Worm (Caenorhabditis elegans) whole organism, young adult: ENCODE results near the gene sli-1.

Experiments
- B0261.1 ChIP-seq: sonication (generic microtip); optimal IDR thresholded peaks from 2 replicates; lab custom pipeline; 2016; ENCODE audit warnings: mild to moderate bottlenecking, missing genetic modification characterization, moderate library complexity, missing compliant biosample characterization
- C06A6.2 ChIP-seq: fragments of 200-800 bp; sonication (Bioruptor generic); conservative IDR thresholded peaks from 2 replicates; pipeline ENCODE4 v1.3.6; 2022; ENCODE audit warnings: missing genetic modification characterization, missing compliant biosample characterization
- F23B12.7 ChIP-seq: sonication (generic microtip); optimal IDR thresholded peaks from 2 replicates; lab custom pipeline; 2017; ENCODE audit warnings: missing genetic modification characterization, mild to moderate bottlenecking, missing compliant biosample characterization, antibody characterized with exemption, moderate library complexity; ENCODE audit not compliant: insufficient read depth
- F33H1.4 ChIP-seq: fragments of 200-800 bp; sonication (Bioruptor generic); IDR thresholded peaks from 2 replicates; pipeline ENCODE4 v1.3.6; 2022; ENCODE audit warnings: missing genetic modification reagents, missing genetic modification characterization, missing compliant biosample characterization
- F52B5.7 ChIP-seq: sonication (generic microtip); optimal IDR thresholded peaks from 2 replicates; lab custom pipeline; 2016; ENCODE audit warnings: mild to moderate bottlenecking, missing genetic modification characterization, missing compliant biosample characterization
- F57C9.4 ChIP-seq: sonication (generic microtip); optimal IDR thresholded peaks from 2 replicates; lab custom pipeline; 2017; ENCODE audit warnings: mild to moderate bottlenecking, missing genetic modification characterization, missing compliant biosample characterization
- K11D2.4 ChIP-seq: fragments of 200-800 bp; sonication (Bioruptor generic); IDR thresholded peaks from 2 replicates; pipeline ENCODE4 v1.3.6; 2022; ENCODE audit warnings: missing genetic modification reagents, missing genetic modification characterization, missing compliant biosample characterization
- Y53F4B.3 ChIP-seq: fragments of 200-800 bp; sonication (Bioruptor generic); IDR thresholded peaks from 2 replicates; pipeline ENCODE4 v1.3.6; 2022; ENCODE audit warnings: missing genetic modification reagents, missing genetic modification characterization, missing compliant biosample characterization
- athp-1 ChIP-seq: sonication (generic microtip); optimal IDR thresholded peaks from 2 replicates; lab custom pipeline; 2017; ENCODE audit warnings: mild to moderate bottlenecking, missing genetic modification characterization, missing compliant biosample characterization
- attf-6 ChIP-seq: fragments of 200-800 bp; sonication (Bioruptor generic); IDR thresholded peaks from 2 replicates; pipeline ENCODE4 v1.3.6; 2022; ENCODE audit warnings: missing genetic modification reagents, missing genetic modification characterization, missing compliant biosample characterization
- bed-1 ChIP-seq: fragments of 200-800 bp; sonication (Bioruptor generic); IDR thresholded peaks from 2 replicates; pipeline ENCODE4 v1.3.6; 2022; ENCODE audit warnings: missing genetic modification reagents, missing genetic modification characterization, missing compliant biosample characterization
- ceh-40 ChIP-seq: fragments of 200-800 bp; sonication (Bioruptor generic); IDR thresholded peaks from 2 replicates; pipeline ENCODE4 v1.3.6; 2022; ENCODE audit warnings: missing genetic modification characterization, missing compliant biosample characterization
- ceh-79 ChIP-seq: sonication (generic microtip); optimal IDR thresholded peaks from 2 replicates; lab custom pipeline; 2017; ENCODE audit warnings: mild to moderate bottlenecking, missing genetic modification characterization, missing compliant biosample characterization
- ceh-91 ChIP-seq: fragments of 200-800 bp; sonication (Bioruptor generic); IDR thresholded peaks from 2 replicates; pipeline ENCODE4 v1.3.6; 2022; ENCODE audit warnings: missing genetic modification reagents, missing genetic modification characterization, missing compliant biosample characterization
- chd-7 ChIP-seq: sonication (generic microtip); optimal IDR thresholded peaks from 2 replicates; lab custom pipeline; 2016; ENCODE audit warnings: mild to moderate bottlenecking, missing genetic modification characterization, moderate library complexity, missing compliant biosample characterization
- dpl-1 ChIP-seq: fragments of 150-350 bp; optimal IDR thresholded peaks from 2 replicates; lab custom pipeline; 2014; ENCODE audit warnings: missing biosample characterization, missing genetic modification reagents, missing genetic modification characterization
- ets-4 ChIP-seq: fragments of 200-800 bp; sonication (Bioruptor generic); optimal IDR thresholded peaks from 2 replicates; lab custom pipeline; 2018; ENCODE audit warnings: mild to moderate bottlenecking, missing genetic modification characterization, missing compliant biosample characterization
- gei-17 ChIP-seq: fragments of 200-800 bp; sonication (Bioruptor generic); optimal IDR thresholded peaks from 2 replicates; lab custom pipeline; 2018; ENCODE audit warnings: mild to moderate bottlenecking, missing genetic modification characterization, missing compliant biosample characterization
- hlh-26 ChIP-seq: fragments of 200-800 bp; sonication (Bioruptor generic); conservative IDR thresholded peaks from 2 replicates; pipeline ENCODE4 v1.3.6; 2022; ENCODE audit warnings: missing genetic modification reagents, missing genetic modification characterization, missing compliant biosample characterization
- hrde-1 ChIP-seq: sonication (generic microtip); optimal IDR thresholded peaks from 2 replicates; lab custom pipeline; 2016; ENCODE audit warnings: missing genetic modification characterization, mild to moderate bottlenecking, missing compliant biosample characterization, moderate library complexity, missing genotype, missing genetic modification reagents, borderline replicate concordance
- hsf-1 ChIP-seq: fragments of 200-800 bp; sonication (Bioruptor generic); IDR thresholded peaks from 2 replicates; pipeline ENCODE4 v1.3.6; 2022; ENCODE audit warnings: missing genetic modification reagents, missing genetic modification characterization, missing compliant biosample characterization
- let-526 ChIP-seq: fragments of 200-800 bp; sonication (Bioruptor generic); IDR thresholded peaks from 2 replicates; pipeline ENCODE4 v1.3.6; 2022; ENCODE audit warnings: missing genetic modification reagents, missing genetic modification characterization, missing compliant biosample characterization
- lin-35 ChIP-seq, 3 experiments: fragments of 150-350 bp in 2 of 3; sonication (generic microtip) in 1 of 3; optimal IDR thresholded peaks; 2 replicates each; lab custom pipeline; 2014 to 2018; ENCODE audit warnings: missing biosample characterization in 3 of 3, missing genetic modification characterization in 3 of 3, missing genetic modification reagents in 3 of 3
- lin-54 ChIP-seq: fragments of 200-800 bp; sonication (Bioruptor generic); optimal IDR thresholded peaks from 2 replicates; lab custom pipeline; 2018; ENCODE audit warnings: mild to moderate bottlenecking, missing genetic modification characterization, missing compliant biosample characterization
- lir-1 ChIP-seq: fragments of 200-800 bp; sonication (Bioruptor generic); conservative IDR thresholded peaks from 2 replicates; pipeline ENCODE4 v1.3.6; 2022; ENCODE audit warnings: missing genetic modification reagents, missing genetic modification characterization, missing compliant biosample characterization
- lsy-27 ChIP-seq: sonication (generic microtip); optimal IDR thresholded peaks from 2 replicates; lab custom pipeline; 2017; ENCODE audit warnings: missing genetic modification characterization, mild to moderate bottlenecking, missing compliant biosample characterization, antibody characterized with exemption, missing genotype, borderline replicate concordance; ENCODE audit not compliant: insufficient read depth
- mes-4 ChIP-seq: sonication (generic microtip); optimal IDR thresholded peaks from 2 replicates; lab custom pipeline; 2016; ENCODE audit warnings: missing genotype, missing genetic modification characterization, missing compliant biosample characterization
- nhr-80 ChIP-seq: sonication (generic microtip); optimal IDR thresholded peaks from 2 replicates; lab custom pipeline; 2016; ENCODE audit warnings: missing genetic modification characterization, missing compliant biosample characterization
- nhr-90 ChIP-seq: sonication (generic microtip); optimal IDR thresholded peaks from 2 replicates; lab custom pipeline; 2016; ENCODE audit warnings: missing genotype, mild to moderate bottlenecking, missing genetic modification characterization, missing compliant biosample characterization
- pbrm-1 ChIP-seq: fragments of 200-800 bp; sonication (Bioruptor generic); IDR thresholded peaks from 2 replicates; pipeline ENCODE4 v1.3.6; 2022; ENCODE audit warnings: missing genetic modification reagents, missing genetic modification characterization, missing compliant biosample characterization
- rec-8 ChIP-seq, 2 experiments: sonication (generic microtip); optimal IDR thresholded peaks; 2 replicates each; lab custom pipeline; 2016; ENCODE audit warnings: mild to moderate bottlenecking in 2 of 2, missing genetic modification characterization in 2 of 2, missing genetic modification reagents in 2 of 2, missing genotype in 2 of 2, missing biosample characterization in 1 of 2, missing compliant biosample characterization in 1 of 2, moderate library complexity in 1 of 2
- rpc-1 ChIP-seq, 2 experiments: fragments of 150-350 bp in 1 of 2; sonication (generic microtip) in 1 of 2; optimal IDR thresholded peaks; 2 replicates each; lab custom pipeline; 2014 to 2018; ENCODE audit warnings: missing biosample characterization in 1 of 2, missing genetic modification characterization in 1 of 2, missing genetic modification reagents in 1 of 2, missing genotype in 1 of 2
- snpc-3.4 ChIP-seq: sonication (generic microtip); optimal IDR thresholded peaks from 2 replicates; lab custom pipeline; 2017; ENCODE audit warnings: missing genetic modification characterization, mild to moderate bottlenecking, missing compliant biosample characterization, antibody characterized with exemption, moderate library complexity, missing genotype, missing genetic modification reagents
- sptf-2 ChIP-seq: fragments of 200-800 bp; sonication (Bioruptor generic); optimal IDR thresholded peaks from 2 replicates; lab custom pipeline; 2018; ENCODE audit warnings: mild to moderate bottlenecking, missing genetic modification characterization, missing compliant biosample characterization
- unc-62 ChIP-seq: fragments of 150-350 bp; optimal IDR thresholded peaks from 2 replicates; lab custom pipeline; 2014; ENCODE audit warnings: missing biosample characterization, missing genetic modification reagents, missing genetic modification characterization
- ztf-22 ChIP-seq: fragments of 200-800 bp; sonication (Bioruptor generic); optimal IDR thresholded peaks from 2 replicates; lab custom pipeline; 2018; ENCODE audit warnings: mild to moderate bottlenecking, missing genetic modification characterization, moderate library complexity, missing compliant biosample characterization

The sli-1 gene

DNA sequence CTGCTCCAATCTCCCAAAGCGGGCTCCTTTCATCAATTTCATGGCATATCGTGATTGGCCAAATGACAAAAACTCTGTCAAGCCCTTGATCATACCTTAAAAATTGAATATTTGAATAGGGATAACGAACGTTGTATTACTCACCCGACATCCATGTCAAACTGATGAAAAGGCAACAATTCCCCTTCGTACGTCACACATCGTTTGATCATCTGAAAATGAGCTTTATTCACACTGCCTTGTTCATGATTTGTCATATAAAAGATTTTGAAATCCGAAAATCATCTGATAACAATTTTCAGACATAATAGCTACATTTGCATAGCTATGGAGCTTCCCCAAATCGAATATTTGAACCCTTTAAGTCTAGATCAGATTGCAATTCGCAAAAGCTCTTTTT lies 19.3 kb downstream of the sli-1 start, which contains the start of gene M02A10.1:
M02A10.1 (plus strand) TSS at position 301 of the 400 bp plus-strand sequence.
- TF ChIP-seq sptf-2 (no peak), F57C9.4 (no peak), lin-54 (GFP tag; lab: Kevin White, UChicago) (no peak), hlh-26 (GFP tag; lab: Robert Waterston, UW) (no peak), lir-1 (GFP tag; lab: Robert Waterston, UW) (no peak), lsy-27 (tag; lab: Kevin White, UChicago) (no peak), hrde-1 (tag; lab: Kevin White, UChicago) (no peak), rpc-1 (optimal IDR thresholded peaks at IDR 0.05; lab: Kevin White, UChicago) (no peak), rpc-1 (tag; optimal IDR thresholded peaks at IDR 0.05; lab: Kevin White, UChicago) (no peak), ceh-79 (tag; lab: Kevin White, UChicago) (no peak), F33H1.4 (no peak), snpc-3.4 (no peak), nhr-80 (no peak), B0261.1 (no peak), let-526 (GFP tag; lab: Robert Waterston, UW) (no peak), ztf-22 (no peak), rec-8 (tag; optimal IDR thresholded peaks at IDR 0.05; lab: Kevin White, UChicago) (no peak), mes-4 (tag; lab: Kevin White, UChicago) (no peak)

DNA sequence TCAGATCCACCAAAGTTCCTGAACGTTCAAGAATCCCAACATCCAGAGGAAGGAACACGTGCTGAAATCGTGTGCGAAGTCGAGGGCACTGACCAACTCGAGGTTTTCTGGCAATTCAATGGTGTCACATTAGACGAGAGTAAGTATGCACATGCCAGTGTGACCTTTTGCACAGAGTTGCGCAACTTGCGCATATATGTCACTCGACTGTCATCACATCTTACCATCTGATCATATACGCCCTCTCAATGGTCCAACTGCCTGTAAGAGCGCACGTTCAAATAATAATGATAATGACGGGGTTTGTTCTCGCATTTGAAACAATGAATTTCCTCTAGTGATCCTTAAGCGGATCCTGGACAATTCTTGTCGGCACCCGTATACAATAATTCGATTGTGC lies 29.5 kb downstream of the sli-1 start:
- TF ChIP-seq dpl-1 (no peak), ceh-91 (GFP tag; lab: Robert Waterston, UW) (no peak), attf-6 (no peak), athp-1 (no peak), lsy-27 (tag; lab: Kevin White, UChicago) (no peak), K11D2.4 (GFP tag; lab: Robert Waterston, UW) (no peak)

- TF ChIP-seq ceh-91 (GFP tag; lab: Robert Waterston, UW) (no peak), ceh-40 (GFP tag; lab: Robert Waterston, UW) (no peak), chd-7 (no peak), ztf-22 (no peak), lin-35 (GFP tag; optimal IDR thresholded peaks at IDR 0.05; lab: Kevin White, UChicago) (no peak), unc-62 (GFP tag; lab: Kevin White, UChicago) (no peak), lin-54 (GFP tag; lab: Kevin White, UChicago) (no peak), hsf-1 (no peak), gei-17 (no peak), C06A6.2 (no peak), nhr-80 (no peak), pbrm-1 (GFP tag; lab: Robert Waterston, UW) (no peak), nhr-90 (no peak), F52B5.7 (tag; lab: Kevin White, UChicago) (no peak), Y53F4B.3 (no peak), athp-1 (no peak), bed-1 (GFP tag; lab: Robert Waterston, UW) (no peak), ets-4 (GFP tag; lab: Kevin White, UChicago) (no peak), F23B12.7 (no peak)
Measured at ce11 chrX:691613-692012, 34.2 kb downstream of the sli-1 start, which contains the start of gene ncam-1. TSS of gene ncam-1 (plus strand) at chrX:691913.
